Fruit fly (Drosophila melanogaster) whole organism, wandering third instar larva: Measurements from ENCODE around the gene Arr2.

Source experiments
- Abd-B ChIP-seq: fragments of >200 bp; optimal IDR thresholded peaks from 2 replicates; lab custom pipeline; 2017; ENCODE audit warnings: missing biosample characterization, missing genetic modification characterization
- CG32264 ChIP-seq: fragments of 200-800 bp; sonication (Bioruptor generic); optimal IDR thresholded peaks from 2 replicates; lab custom pipeline; 2016; ENCODE audit warnings: missing biosample characterization, missing genetic modification characterization
- CG9705 ChIP-seq: fragments of 200-800 bp; sonication (Bioruptor generic); optimal IDR thresholded peaks from 2 replicates; lab custom pipeline; 2018; ENCODE audit warnings: missing biosample characterization, mild to moderate bottlenecking, missing genetic modification characterization
- CrebA ChIP-seq: fragments of 200-800 bp; sonication (Bioruptor generic); optimal IDR thresholded peaks from 2 replicates; lab custom pipeline; 2016; ENCODE audit warnings: missing biosample characterization, mild to moderate bottlenecking, missing genetic modification characterization, borderline replicate concordance
- Dfd ChIP-seq: fragments of >200 bp; optimal IDR thresholded peaks from 2 replicates; lab custom pipeline; 2017; ENCODE audit warnings: missing biosample characterization, missing genetic modification characterization
- Dif ChIP-seq: fragments of 200-275, 200-300 bp; sonication (Bioruptor generic); optimal IDR thresholded peaks from 2 replicates; lab custom pipeline; 2018; ENCODE audit warnings: missing biosample characterization, missing genetic modification characterization; ENCODE audit not compliant: partially characterized antibody
- GATAd ChIP-seq: sonication (Bioruptor generic); optimal IDR thresholded peaks from 2 replicates; lab custom pipeline; 2016; ENCODE audit warnings: missing biosample characterization, missing genetic modification characterization
- HLH106 ChIP-seq: fragments of 200-800 bp; optimal IDR thresholded peaks from 3 replicates; lab custom pipeline; 2019; ENCODE audit warnings: missing biosample characterization, mild to moderate bottlenecking, missing genetic modification characterization, moderate library complexity
- Hnf4 ChIP-seq: fragments of 200-800 bp; sonication (Bioruptor generic); optimal IDR thresholded peaks from 2 replicates; lab custom pipeline; 2016; ENCODE audit warnings: missing biosample characterization, mild to moderate bottlenecking, missing genetic modification characterization
- Hr78 ChIP-seq: fragments of >200 bp; optimal IDR thresholded peaks from 2 replicates; lab custom pipeline; 2017; ENCODE audit warnings: missing biosample characterization, missing genetic modification characterization
- Hr83 ChIP-seq: fragments of 200-300 bp; sonication (Bioruptor generic); optimal IDR thresholded peaks from 2 replicates; lab custom pipeline; 2016; ENCODE audit warnings: missing biosample characterization, mild to moderate bottlenecking, missing genetic modification characterization, moderate library complexity; ENCODE audit not compliant: poor library complexity, severe bottlenecking
- Jra ChIP-seq: sonication (Bioruptor generic); optimal IDR thresholded peaks from 2 replicates; lab custom pipeline; 2016; ENCODE audit warnings: missing biosample characterization, missing genetic modification characterization
- Mio ChIP-seq: sonication (Bioruptor generic); optimal IDR thresholded peaks from 2 replicates; lab custom pipeline; 2016; ENCODE audit warnings: missing biosample characterization, missing genetic modification characterization
- Myc ChIP-seq: fragments of >200 bp; optimal IDR thresholded peaks from 2 replicates; lab custom pipeline; 2017
- N ChIP-seq: fragments of >200 bp; optimal IDR thresholded peaks from 2 replicates; lab custom pipeline; 2018; ENCODE audit warnings: missing biosample characterization, missing external identifiers, missing genetic modification characterization
- OdsH ChIP-seq: fragments of 200-800 bp; sonication (Bioruptor generic); optimal IDR thresholded peaks from 2 replicates; lab custom pipeline; 2016; ENCODE audit warnings: missing biosample characterization, mild to moderate bottlenecking, missing genetic modification characterization
- Rel ChIP-seq, 2 experiments: fragments of 200-800 bp; sonication (Bioruptor generic) in 1 of 2; optimal IDR thresholded peaks; 2 replicates in 1 of 2; 3 replicates in 1 of 2; lab custom pipeline; 2016 to 2019; ENCODE audit warnings: mild to moderate bottlenecking in 2 of 2, missing biosample characterization in 2 of 2, missing genetic modification characterization in 2 of 2, moderate library complexity in 1 of 2
- Sp1 ChIP-seq: fragments of 200-800 bp; sonication (Bioruptor generic); optimal IDR thresholded peaks from 3 replicates; lab custom pipeline; 2019; ENCODE audit warnings: missing biosample characterization, mild to moderate bottlenecking, missing genetic modification characterization, moderate library complexity
- Vsx2 ChIP-seq: fragments of 200-300, 225-300 bp; sonication (Bioruptor generic); optimal IDR thresholded peaks from 2 replicates; lab custom pipeline; 2018; ENCODE audit warnings: missing biosample characterization, missing genetic modification characterization; ENCODE audit not compliant: partially characterized antibody
- br ChIP-seq: fragments of 200-800 bp; sonication (Bioruptor generic); optimal IDR thresholded peaks from 2 replicates; lab custom pipeline; 2016; ENCODE audit warnings: missing biosample characterization, missing genetic modification characterization
- brk ChIP-seq: fragments of 200-800 bp; sonication (Bioruptor generic); optimal IDR thresholded peaks from 2 replicates; lab custom pipeline; 2016; ENCODE audit warnings: missing biosample characterization, mild to moderate bottlenecking, missing genetic modification characterization
- dl ChIP-seq, 2 experiments: fragments of 175-275, 200-275 bp in 1 of 2; fragments of 200-275 bp in 1 of 2; sonication (Bioruptor generic); optimal IDR thresholded peaks; lab custom pipeline; 2018; ENCODE audit warnings: mild to moderate bottlenecking in 2 of 2, missing biosample characterization in 2 of 2, missing genetic modification characterization in 2 of 2, moderate library complexity in 2 of 2; ENCODE audit not compliant: partially characterized antibody in 2 of 2, insufficient read depth in 1 of 2
- dmrt93B ChIP-seq: fragments of 200-800 bp; sonication (Bioruptor generic); optimal IDR thresholded peaks from 2 replicates; lab custom pipeline; 2018; ENCODE audit warnings: missing biosample characterization, mild to moderate bottlenecking, missing genetic modification characterization
- dsf ChIP-seq: sonication (Bioruptor generic); optimal IDR thresholded peaks from 2 replicates; lab custom pipeline; 2016; ENCODE audit warnings: missing biosample characterization, missing genetic modification characterization, borderline replicate concordance
- ey ChIP-seq: fragments of 200-800 bp; sonication (Bioruptor generic); optimal IDR thresholded peaks from 2 replicates; lab custom pipeline; 2016; ENCODE audit warnings: missing biosample characterization, missing genetic modification characterization
- foxo ChIP-seq, 2 experiments: fragments of 200-800 bp; sonication (Bioruptor generic); optimal IDR thresholded peaks; 2 replicates in 1 of 2; 3 replicates in 1 of 2; lab custom pipeline; 2016 to 2017; ENCODE audit warnings: missing biosample characterization in 2 of 2, missing genetic modification characterization in 2 of 2
- fru ChIP-seq: fragments of 200-800 bp; sonication (Bioruptor generic); optimal IDR thresholded peaks from 3 replicates; lab custom pipeline; 2016; ENCODE audit warnings: missing biosample characterization, mild to moderate bottlenecking, missing genetic modification characterization
- h ChIP-seq: fragments of 200-800 bp; sonication (Bioruptor generic); optimal IDR thresholded peaks from 3 replicates; lab custom pipeline; 2016; ENCODE audit warnings: missing biosample characterization, mild to moderate bottlenecking, missing genetic modification characterization
- jim ChIP-seq: fragments of 175-275, 200-325 bp; sonication (Bioruptor generic); optimal IDR thresholded peaks from 2 replicates; lab custom pipeline; 2016; ENCODE audit warnings: missing biosample characterization, mild to moderate bottlenecking, missing genetic modification characterization
- lola ChIP-seq: fragments of >200 bp; optimal IDR thresholded peaks from 2 replicates; lab custom pipeline; 2017; ENCODE audit warnings: missing biosample characterization, missing genetic modification characterization
- pan ChIP-seq: fragments of >200 bp; optimal IDR thresholded peaks from 2 replicates; lab custom pipeline; 2017
- psq ChIP-seq: fragments of 200-800 bp; sonication (Bioruptor generic); optimal IDR thresholded peaks from 3 replicates; lab custom pipeline; 2017; ENCODE audit warnings: missing biosample characterization, mild to moderate bottlenecking, missing genetic modification characterization, moderate library complexity
- rgr ChIP-seq: fragments of 200-800 bp; sonication (Bioruptor generic); optimal IDR thresholded peaks from 3 replicates; lab custom pipeline; 2016; ENCODE audit warnings: missing biosample characterization, mild to moderate bottlenecking, missing genetic modification characterization
- sage ChIP-seq: fragments of 200-800 bp; sonication (Bioruptor generic); optimal IDR thresholded peaks from 2 replicates; lab custom pipeline; 2016; ENCODE audit warnings: missing biosample characterization, mild to moderate bottlenecking, missing genetic modification characterization
- sv ChIP-seq: fragments of 200-800 bp; sonication (Bioruptor generic); optimal IDR thresholded peaks from 3 replicates; lab custom pipeline; 2016; ENCODE audit warnings: missing biosample characterization, missing genetic modification characterization
- tai ChIP-seq: sonication (Bioruptor generic); optimal IDR thresholded peaks from 2 replicates; lab custom pipeline; 2016; ENCODE audit warnings: missing biosample characterization, missing genetic modification characterization
- usp ChIP-seq: fragments of >200 bp; optimal IDR thresholded peaks from 2 replicates; lab custom pipeline; 2017; ENCODE audit warnings: missing biosample characterization, missing genetic modification characterization
- woc ChIP-seq: sonication (Bioruptor generic); optimal IDR thresholded peaks from 2 replicates; lab custom pipeline; 2016; ENCODE audit warnings: missing biosample characterization, mild to moderate bottlenecking, missing genetic modification characterization

The Arr2 gene

dm6 chr3L:8616935-8617334 is 31.8 kb downstream of the Arr2 start, which contains the start of gene S-Lap1:
Gene S-Lap1 (plus strand): TSS chr3L:8617235.
- TF ChIP-seq CrebA (GFP tag; lab: Kevin White, UChicago) = no peak
- no peak for TF ChIP-seq OdsH
- TF ChIP-seq Jra = no peak
- TF ChIP-seq tai (GFP tag; lab: Kevin White, UChicago) = no peak
- no peak for TF ChIP-seq psq
- TF ChIP-seq Rel (GFP tag; optimal IDR thresholded peaks at IDR 0.05; lab: Kevin White, UChicago) = no peak
- no peak for TF ChIP-seq Rel (tag; optimal IDR thresholded peaks at IDR 0.05; lab: Kevin White, UChicago)
- no peak for TF ChIP-seq lola (GFP tag; lab: Kevin White, UChicago)

dm6 chr3L:8607449-8607848 is 41.3 kb downstream of the Arr2 start:
- TF ChIP-seq h (GFP tag; lab: Kevin White, UChicago) = peak; percentile 20
- TF ChIP-seq ey (GFP tag; lab: Kevin White, UChicago) = peak; percentile 34
- TF ChIP-seq foxo (GFP tag; optimal IDR thresholded peaks at IDR 0.05; lab: Kevin White, UChicago) = peak in 1 of 2 experiments; percentile 21
- no peak for TF ChIP-seq Hr78
- TF ChIP-seq Dfd = no peak
- TF ChIP-seq fru (GFP tag; lab: Kevin White, UChicago) = peak; percentile 15

- TF ChIP-seq Jra (no peak), sv (GFP tag; lab: Kevin White, UChicago) (peak; percentile 8), Myc (lab: Kevin White, UChicago) (peak; percentile 61)
These were observed 44.6 kb downstream of the Arr2 start, which contains the start of the genes CG5989 and CG6282 for dm6 chr3L:8603880-8604692. Gene CG5989 (minus strand): TSS chr3L:8604149. Gene CG6282 (plus strand): TSS chr3L:8604657.

- TF ChIP-seq tai (GFP tag; lab: Kevin White, UChicago) (no peak), Hr83 (GFP tag; lab: Kevin White, UChicago) (peak; percentile 98), CG9705 (peak; percentile 94), HLH106 (tag; lab: Kevin White, UChicago) (peak; percentile 91), sv (GFP tag; lab: Kevin White, UChicago) (peak; percentile 87), ey (GFP tag; lab: Kevin White, UChicago) (peak; percentile 78), sage (GFP tag; lab: Kevin White, UChicago) (no peak), usp (GFP tag; lab: Kevin White, UChicago) (no peak), brk (GFP tag; lab: Kevin White, UChicago) (no peak), Jra (no peak), Hr78 (no peak), OdsH (peak; percentile 88), fru (GFP tag; lab: Kevin White, UChicago) (peak; percentile 99), Dif (GFP tag; lab: Kevin White, UChicago) (no peak), lola (GFP tag; lab: Kevin White, UChicago) (no peak), CrebA (GFP tag; lab: Kevin White, UChicago) (no peak), rgr (GFP tag; lab: Kevin White, UChicago) (peak; percentile 98), dl (GFP tag; optimal IDR thresholded peaks at IDR 0.05; lab: Kevin White, UChicago; ENCODE audit: insufficient read depth in 1 of 2, partially characterized antibody in 2 of 2) (no peak), GATAd (GFP tag; lab: Kevin White, UChicago) (peak; percentile 74), dmrt93B (GFP tag; lab: Kevin White, UChicago) (peak; percentile 96), Sp1 (GFP tag; lab: Kevin White, UChicago) (peak; percentile 93), pan (lab: Kevin White, UChicago) (no peak), Hnf4 (no peak), Mio (GFP tag; lab: Kevin White, UChicago) (no peak), Rel (GFP tag; optimal IDR thresholded peaks at IDR 0.05; lab: Kevin White, UChicago) (no peak), Rel (tag; optimal IDR thresholded peaks at IDR 0.05; lab: Kevin White, UChicago) (peak; percentile 80), Abd-B (GFP tag; lab: Kevin White, UChicago) (no peak), h (GFP tag; lab: Kevin White, UChicago) (peak; percentile 95), br (GFP tag; lab: Kevin White, UChicago) (peak; percentile 95), Dfd (no peak), Myc (lab: Kevin White, UChicago) (peak; percentile 71), CG32264 (GFP tag; lab: Kevin White, UChicago) (peak; percentile 87), N (GFP tag; lab: Kevin White, UChicago) (no peak), jim (GFP tag; lab: Kevin White, UChicago) (no peak), foxo (GFP tag; optimal IDR thresholded peaks at IDR 0.05; lab: Kevin White, UChicago) (peak; percentile 84 to 91), psq (peak; percentile 81), dsf (GFP tag; lab: Kevin White, UChicago) (no peak), Vsx2 (no peak), woc (GFP tag; lab: Kevin White, UChicago) (no peak)
These were observed 47.8 kb downstream of the Arr2 start, which contains the start of the genes Nelf-E and RpL14 for dm6 chr3L:8600752-8601433. Gene Nelf-E (minus strand): TSS chr3L:8600879. Gene RpL14 (plus strand): TSS chr3L:8601006.
